4 fruit fly cellular contexts compared by ENCODE assay signal in the genomic region with DNA sequence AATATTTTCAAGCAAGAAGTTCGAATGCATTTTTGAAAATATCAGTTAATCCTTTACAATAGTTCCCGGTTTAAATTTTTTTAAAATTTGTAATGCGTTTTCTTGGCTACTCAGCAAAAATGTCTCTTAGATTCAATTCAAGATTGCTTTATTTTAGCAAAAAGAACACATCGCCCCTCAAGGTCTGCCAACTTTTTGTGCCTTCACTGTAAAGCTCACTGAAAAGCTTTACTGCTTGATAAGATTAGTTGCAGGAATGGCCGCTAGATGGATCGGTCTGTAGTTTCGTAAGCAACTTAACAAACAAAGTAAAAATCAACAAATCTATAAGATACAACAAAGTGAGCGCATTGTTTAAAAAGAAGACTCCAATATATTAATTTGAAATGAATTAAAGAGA.
TF ChIP-seq lines count a peak whose summit lies in the region.

No protein-coding gene starts in this region.

- peak; percentile 95 for TF ChIP-seq CTCF in whole organism, embryonic (GFP tag; optimal IDR thresholded peaks at IDR 0.05; lab: Kevin White, UChicago)

TF ChIP-seq in whole organism, embryonic, 481 proteins besides CTCF, POLR2A, EP300 and RAD21 (continues in another document):
- peak; percentile 0 for TF ChIP-seq stwl (tag; optimal IDR thresholded peaks at IDR 0.05; lab: Kevin White, UChicago)
- TF ChIP-seq HmgZ (tag; optimal IDR thresholded peaks at IDR 0.05; lab: Kevin White, UChicago): peak; percentile 7
- peak; percentile 4 for TF ChIP-seq PHDP (tag; optimal IDR thresholded peaks at IDR 0.05; lab: Kevin White, UChicago)
- no peak for TF ChIP-seq Mrtf (GFP tag; IDR thresholded peaks at IDR 0.05; lab: Robert Waterston, UW)
- TF ChIP-seq CG8290 (GFP tag; optimal IDR thresholded peaks at IDR 0.05; lab: Kevin White, UChicago): no peak
- peak in 1 of 2 experiments; percentile 43 for TF ChIP-seq CG8290 (tag; optimal IDR thresholded peaks at IDR 0.05; lab: Kevin White, UChicago)
- TF ChIP-seq tin (GFP tag; optimal IDR thresholded peaks at IDR 0.05; lab: Kevin White, UChicago): no peak
- peak; percentile 70 for TF ChIP-seq Med (GFP tag; lab: Kevin White, UChicago)
- no peak for TF ChIP-seq pan (optimal IDR thresholded peaks at IDR 0.05; lab: Kevin White, UChicago)
- TF ChIP-seq pan (GFP tag; optimal IDR thresholded peaks at IDR 0.05 in 1 of 2, IDR thresholded peaks at IDR 0.05 in 1 of 2): no peak
- TF ChIP-seq Meics (GFP tag; optimal IDR thresholded peaks at IDR 0.05; lab: Kevin White, UChicago): peak; percentile 15
- TF ChIP-seq CG7987 (GFP tag; optimal IDR thresholded peaks at IDR 0.05; lab: Kevin White, UChicago): peak; percentile 4
- peak; percentile 23; the same call in 1 of the 3 replicates for TF ChIP-seq Opbp (GFP tag; IDR thresholded peaks at IDR 0.05; lab: Robert Waterston, UW; ENCODE audit: partially characterized antibody)
- TF ChIP-seq ttk (GFP tag; IDR thresholded peaks at IDR 0.05; lab: Robert Waterston, UW): no peak
- TF ChIP-seq sug (tag; optimal IDR thresholded peaks at IDR 0.05; lab: Kevin White, UChicago): peak; percentile 1
- peak; percentile 18 for TF ChIP-seq CG11504 (tag; optimal IDR thresholded peaks at IDR 0.05; lab: Kevin White, UChicago)
- peak; percentile 88 for TF ChIP-seq Ets65A (GFP tag; lab: Kevin White, UChicago)
- no peak for TF ChIP-seq Abd-B (GFP tag; optimal IDR thresholded peaks at IDR 0.05; lab: Kevin White, UChicago)
- peak; percentile 1 for TF ChIP-seq CG2120 (GFP tag; optimal IDR thresholded peaks at IDR 0.05; lab: Kevin White, UChicago)
- TF ChIP-seq Pdp1 (GFP tag; optimal IDR thresholded peaks at IDR 0.05; lab: Kevin White, UChicago): peak in 1 of 2 experiments; percentile 53
- TF ChIP-seq Bgb (GFP tag; IDR thresholded peaks at IDR 0.05; lab: Robert Waterston, UW; ENCODE audit: partially characterized antibody): 0 out of 2 replicates have a peak, but pooled peaks have one; percentile 32

TF ChIP-seq in whole organism, prepupa, 60 proteins besides CTCF, POLR2A, EP300 and RAD21 (continues in another document):
- TF ChIP-seq fd85E (GFP tag; optimal IDR thresholded peaks at IDR 0.05; lab: Kevin White, UChicago) (no peak), pdm3 (GFP tag; optimal IDR thresholded peaks at IDR 0.05; lab: Kevin White, UChicago) (peak; percentile 32), net (GFP tag; optimal IDR thresholded peaks at IDR 0.05; lab: Kevin White, UChicago) (no peak), salr (GFP tag; optimal IDR thresholded peaks at IDR 0.05; lab: Kevin White, UChicago) (no peak), Eip93F (GFP tag; optimal IDR thresholded peaks at IDR 0.05; lab: Kevin White, UChicago) (no peak), CG10669 (GFP tag; optimal IDR thresholded peaks at IDR 0.05; lab: Kevin White, UChicago) (no peak), fkh (GFP tag; optimal IDR thresholded peaks at IDR 0.05; lab: Kevin White, UChicago) (no peak), CG6854 (GFP tag; optimal IDR thresholded peaks at IDR 0.05; lab: Kevin White, UChicago) (no peak), Met (GFP tag; optimal IDR thresholded peaks at IDR 0.05; lab: Kevin White, UChicago) (peak; percentile 10), Eip75B (GFP tag; optimal IDR thresholded peaks at IDR 0.05; lab: Kevin White, UChicago) (no peak), CG11762 (GFP tag; optimal IDR thresholded peaks at IDR 0.05; lab: Kevin White, UChicago; ENCODE audit: insufficient read depth) (no peak), CG6792 (GFP tag; optimal IDR thresholded peaks at IDR 0.05; lab: Kevin White, UChicago) (no peak), eg (GFP tag; IDR thresholded peaks at IDR 0.05; lab: Robert Waterston, UW) (no peak), achi (GFP tag; optimal IDR thresholded peaks at IDR 0.05; lab: Kevin White, UChicago) (no peak), CG3919 (GFP tag; optimal IDR thresholded peaks at IDR 0.05; lab: Kevin White, UChicago) (no peak), esn (GFP tag; optimal IDR thresholded peaks at IDR 0.05; lab: Kevin White, UChicago) (peak; percentile 17), CG9139 (GFP tag; optimal IDR thresholded peaks at IDR 0.05; lab: Kevin White, UChicago) (no peak), CG8632 (GFP tag; optimal IDR thresholded peaks at IDR 0.05; lab: Kevin White, UChicago) (no peak), CG4318 (GFP tag; optimal IDR thresholded peaks at IDR 0.05; lab: Kevin White, UChicago) (no peak), dsx (GFP tag; optimal IDR thresholded peaks at IDR 0.05; lab: Kevin White, UChicago; ENCODE audit: poor library complexity, severe bottlenecking) (peak; percentile 54), CG6163 (GFP tag; IDR thresholded peaks at IDR 0.05; lab: Robert Waterston, UW) (no peak), spab (GFP tag; optimal IDR thresholded peaks at IDR 0.05; lab: Kevin White, UChicago) (no peak), Eip78C (GFP tag; lab: Kevin White, UChicago) (peak; percentile 27)

TF ChIP-seq in whole organism, pupa, 21 proteins besides CTCF, POLR2A, EP300 and RAD21:
- TF ChIP-seq gl (tag; optimal IDR thresholded peaks at IDR 0.05; lab: Kevin White, UChicago) (no peak), D1 (tag; optimal IDR thresholded peaks at IDR 0.05; lab: Kevin White, UChicago) (peak; percentile 57), CG8301 (tag; optimal IDR thresholded peaks at IDR 0.05; lab: Kevin White, UChicago) (peak; percentile 30), CG14655 (GFP tag; optimal IDR thresholded peaks at IDR 0.05; lab: Kevin White, UChicago) (peak; percentile 30), EcR (GFP tag; optimal IDR thresholded peaks at IDR 0.05; lab: Kevin White, UChicago) (peak; percentile 68), CG4496 (GFP tag; IDR thresholded peaks at IDR 0.05; lab: Robert Waterston, UW) (0 out of 3 replicates have a peak, but pooled peaks have one; percentile 13), CG15710 (tag; optimal IDR thresholded peaks at IDR 0.05; lab: Kevin White, UChicago) (no peak), Ets98B (GFP tag; IDR thresholded peaks at IDR 0.05; lab: Robert Waterston, UW) (no peak)
TF ChIP-seq in whole organism, pupa: peak in this region for 5.

TF ChIP-seq in whole organism, wandering third instar larva, 38 proteins besides CTCF, POLR2A, EP300 and RAD21:
- TF ChIP-seq h (GFP tag; optimal IDR thresholded peaks at IDR 0.05; lab: Kevin White, UChicago) (no peak), Hnf4 (GFP tag; optimal IDR thresholded peaks at IDR 0.05; lab: Kevin White, UChicago) (peak; percentile 5)
